Worm (Caenorhabditis elegans) whole organism, L4 larva: ENCODE results near the gene fbxa-153.
A peak's percentile ranks its signal among the peaks of the same experiment; 100 is the strongest.

Experiments
- F10B5.3 ChIP-seq: sonication (generic microtip); optimal IDR thresholded peaks from 2 replicates; lab custom pipeline; 2016; ENCODE audit warnings: mild to moderate bottlenecking, missing genetic modification characterization, missing compliant biosample characterization
- F37D6.2 ChIP-seq: sonication (generic microtip); optimal IDR thresholded peaks from 2 replicates; lab custom pipeline; 2016; ENCODE audit warnings: mild to moderate bottlenecking, missing genetic modification characterization, missing compliant biosample characterization
- F44E2.7 ChIP-seq: fragments of 200-800 bp; sonication (Bioruptor generic); IDR thresholded peaks from 2 replicates; pipeline ENCODE4 v2.1.2; 2022; ENCODE audit warnings: missing genetic modification characterization, missing compliant biosample characterization
- R02D3.7 ChIP-seq: fragments of 150-350 bp; sonication (generic microtip); optimal IDR thresholded peaks from 3 replicates; lab custom pipeline; 2014; ENCODE audit warnings: missing biosample characterization, missing genetic modification characterization
- T20F7.1 ChIP-seq: fragments of 200-800 bp; sonication (Bioruptor generic); optimal IDR thresholded peaks from 2 replicates; lab custom pipeline; 2018; ENCODE audit warnings: mild to moderate bottlenecking, missing genetic modification characterization, missing compliant biosample characterization
- Y48G9A.11 ChIP-seq: fragments of 200-800 bp; sonication (Bioruptor generic); IDR thresholded peaks from 2 replicates; pipeline ENCODE4 v1.3.6; 2022; ENCODE audit warnings: missing genetic modification reagents, missing genetic modification characterization, missing compliant biosample characterization
- Y75B8A.6 ChIP-seq: fragments of 200-800 bp; sonication (Bioruptor generic); IDR thresholded peaks from 2 replicates; pipeline ENCODE4 v1.3.6; 2022; ENCODE audit warnings: missing genetic modification reagents, missing genetic modification characterization, missing compliant biosample characterization
- ZK337.2 ChIP-seq: fragments of 200-800 bp; sonication (Bioruptor generic); IDR thresholded peaks from 2 replicates; pipeline ENCODE4 v1.3.6; 2022; ENCODE audit warnings: missing genetic modification reagents, missing genetic modification characterization, missing compliant biosample characterization
- arid-1 ChIP-seq: fragments of 200-800 bp; sonication (Bioruptor generic); conservative IDR thresholded peaks from 2 replicates; pipeline ENCODE4 v1.3.6; 2022; ENCODE audit warnings: missing genetic modification reagents, missing genetic modification characterization, missing compliant biosample characterization
- ceh-20 ChIP-seq: fragments of 200-800 bp; sonication (Bioruptor generic); IDR thresholded peaks from 2 replicates; pipeline ENCODE4 v1.3.6; 2022; ENCODE audit warnings: missing genetic modification reagents, missing genetic modification characterization, missing compliant biosample characterization
- ceh-44 ChIP-seq: fragments of 200-800 bp; sonication (Bioruptor generic); IDR thresholded peaks from 2 replicates; pipeline ENCODE4 v1.3.6; 2022; ENCODE audit warnings: missing genetic modification reagents, missing genetic modification characterization, missing compliant biosample characterization
- dmd-6 ChIP-seq: fragments of 200-800 bp; sonication (Bioruptor generic); IDR thresholded peaks from 2 replicates; pipeline ENCODE4 v1.3.6; 2022; ENCODE audit warnings: missing genetic modification reagents, missing genetic modification characterization, missing compliant biosample characterization
- dpl-1 ChIP-seq: fragments of 150-350 bp; optimal IDR thresholded peaks from 2 replicates; lab custom pipeline; 2014; ENCODE audit warnings: missing biosample characterization, missing genetic modification reagents, missing genetic modification characterization
- duxl-1 ChIP-seq: sonication (generic microtip); optimal IDR thresholded peaks from 2 replicates; lab custom pipeline; 2016; ENCODE audit warnings: mild to moderate bottlenecking, missing genetic modification characterization, moderate library complexity, missing compliant biosample characterization; ENCODE audit not compliant: poor library complexity
- fkh-10 ChIP-seq: fragments of 150-350 bp; optimal IDR thresholded peaks from 2 replicates; lab custom pipeline; 2014; ENCODE audit warnings: missing biosample characterization, missing genetic modification reagents, missing genetic modification characterization
- hlh-30 ChIP-seq: sonication (generic microtip); optimal IDR thresholded peaks from 2 replicates; lab custom pipeline; 2017; ENCODE audit warnings: antibody characterized with exemption, mild to moderate bottlenecking, missing genetic modification characterization, missing compliant biosample characterization; ENCODE audit not compliant: insufficient read depth
- hmg-1.1 ChIP-seq: fragments of 200-800 bp; sonication (Bioruptor generic); IDR thresholded peaks from 2 replicates; pipeline ENCODE4 v1.3.6; 2022; ENCODE audit warnings: missing genetic modification reagents, missing genetic modification characterization, missing compliant biosample characterization
- lin-13 ChIP-seq: fragments of 150-350 bp; optimal IDR thresholded peaks from 2 replicates; lab custom pipeline; 2014; ENCODE audit warnings: missing biosample characterization, missing genetic modification reagents, missing genetic modification characterization
- lin-38 ChIP-seq: fragments of 200-800 bp; sonication (Bioruptor generic); IDR thresholded peaks from 2 replicates; pipeline ENCODE4 v1.3.6; 2022; ENCODE audit warnings: missing genetic modification reagents, missing genetic modification characterization, missing compliant biosample characterization
- lsy-2 ChIP-seq, 2 experiments: fragments of 150-350 bp in 1 of 2; sonication (generic microtip) in 1 of 2; optimal IDR thresholded peaks; 2 replicates each; lab custom pipeline; 2014 to 2017; ENCODE audit warnings: missing biosample characterization in 2 of 2, missing genetic modification characterization in 2 of 2
- mdl-1 ChIP-seq, 2 experiments: fragments of 150-350 bp in 1 of 2; sonication (generic microtip) in 1 of 2; optimal IDR thresholded peaks; 2 replicates each; lab custom pipeline; 2014 to 2017; ENCODE audit warnings: missing biosample characterization in 2 of 2, missing genetic modification characterization in 2 of 2
- mes-2 ChIP-seq: sonication (generic microtip); optimal IDR thresholded peaks from 2 replicates; lab custom pipeline; 2016; ENCODE audit warnings: missing genotype, mild to moderate bottlenecking, missing genetic modification characterization, missing compliant biosample characterization; ENCODE audit not compliant: poor library complexity, severe bottlenecking
- mxl-3 ChIP-seq: fragments of 200-800 bp; sonication (Bioruptor generic); optimal IDR thresholded peaks from 2 replicates; lab custom pipeline; 2018; ENCODE audit warnings: mild to moderate bottlenecking, missing genetic modification characterization, missing compliant biosample characterization
- nhr-237 ChIP-seq: sonication (generic microtip); optimal IDR thresholded peaks from 2 replicates; lab custom pipeline; 2017; ENCODE audit warnings: missing biosample characterization, missing genetic modification characterization
- nhr-6 ChIP-seq: fragments of 150-350 bp; optimal IDR thresholded peaks from 2 replicates; lab custom pipeline; 2014; ENCODE audit warnings: missing biosample characterization, missing genetic modification characterization
- sdz-12 ChIP-seq: fragments of 200-800 bp; sonication (Bioruptor generic); optimal IDR thresholded peaks from 2 replicates; lab custom pipeline; 2018; ENCODE audit warnings: mild to moderate bottlenecking, missing genetic modification characterization, missing compliant biosample characterization
- snpc-1.2 ChIP-seq: fragments of 200-800 bp; sonication (Bioruptor generic); IDR thresholded peaks from 2 replicates; pipeline ENCODE4 v1.3.6; 2022; ENCODE audit warnings: missing genetic modification reagents, missing genetic modification characterization, missing compliant biosample characterization
- tra-1 ChIP-seq: fragments of 200-800 bp; sonication (Bioruptor generic); IDR thresholded peaks from 2 replicates; pipeline ENCODE4 v1.3.6; 2022; ENCODE audit warnings: missing genetic modification reagents, missing genetic modification characterization, missing compliant biosample characterization
- unc-39 ChIP-seq: sonication (generic microtip); optimal IDR thresholded peaks from 2 replicates; lab custom pipeline; 2017; ENCODE audit warnings: missing biosample characterization, missing genetic modification characterization
- unc-62 ChIP-seq, 3 experiments: fragments of 150-350 bp in 1 of 3; sonication (generic microtip); optimal IDR thresholded peaks in 2 of 3; peaks in 1 of 3; 1 replicate in 1 of 3; 2 replicates in 2 of 3; lab custom pipeline; 2014 to 2017; ENCODE audit warnings: missing biosample characterization in 3 of 3, missing genetic modification characterization in 3 of 3, missing genetic modification reagents in 3 of 3, missing genotype in 1 of 3
- vab-7 ChIP-seq: fragments of 200-800 bp; sonication (Bioruptor generic); IDR thresholded peaks from 2 replicates; pipeline ENCODE4 v1.3.6; 2022; ENCODE audit warnings: missing genetic modification reagents, missing genetic modification characterization, missing compliant biosample characterization
- ztf-7 ChIP-seq: fragments of 150-350 bp; optimal IDR thresholded peaks from 2 replicates; lab custom pipeline; 2014; ENCODE audit warnings: missing biosample characterization, missing genetic modification characterization

Gene fbxa-153

DNA sequence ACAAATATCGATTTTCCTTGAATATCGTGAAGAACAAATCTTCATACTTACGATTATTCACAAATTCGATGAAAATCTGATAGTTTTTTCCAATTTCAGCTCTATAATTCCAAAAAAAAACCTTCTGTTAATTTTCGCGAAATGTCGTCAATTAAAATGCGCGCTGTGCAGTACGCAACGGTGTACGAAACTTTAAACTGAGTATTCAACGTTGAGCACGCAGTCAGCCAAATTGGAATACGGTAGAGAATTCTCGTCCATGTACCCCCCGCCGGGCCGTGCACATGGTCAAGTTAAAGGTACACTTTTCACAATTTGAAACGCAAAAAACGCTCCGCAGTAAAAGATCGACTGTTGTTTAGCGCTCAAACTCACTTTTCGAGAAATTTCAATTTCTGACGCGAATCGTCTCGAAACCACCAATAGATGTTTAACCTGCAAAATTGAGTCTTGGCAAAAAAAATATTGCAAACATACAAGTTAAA is 20.0 kb downstream of the fbxa-153 start, which contains the start of gene F28F8.7 (continued):
- TF ChIP-seq tra-1 (GFP tag; lab: Robert Waterston, UW), result peak; percentile 50; the same call in 1 of the 2 replicates
- TF ChIP-seq dmd-6 (GFP tag; lab: Robert Waterston, UW), result peak; percentile 87
- peak; percentile 12 for TF ChIP-seq F10B5.3 (tag; lab: Kevin White, UChicago)
- 0 out of 2 replicates have a peak, but pooled peaks have one; percentile 44 for TF ChIP-seq vab-7
- TF ChIP-seq mxl-3 (GFP tag; lab: Kevin White, UChicago), result peak; percentile 69
- TF ChIP-seq ZK337.2, result 0 out of 2 replicates have a peak, but pooled peaks have one; percentile 28
- TF ChIP-seq ceh-44, result peak; percentile 61; the same call in 1 of the 2 replicates
- peak; percentile 96 for TF ChIP-seq F37D6.2 (tag; lab: Kevin White, UChicago)

DNA sequence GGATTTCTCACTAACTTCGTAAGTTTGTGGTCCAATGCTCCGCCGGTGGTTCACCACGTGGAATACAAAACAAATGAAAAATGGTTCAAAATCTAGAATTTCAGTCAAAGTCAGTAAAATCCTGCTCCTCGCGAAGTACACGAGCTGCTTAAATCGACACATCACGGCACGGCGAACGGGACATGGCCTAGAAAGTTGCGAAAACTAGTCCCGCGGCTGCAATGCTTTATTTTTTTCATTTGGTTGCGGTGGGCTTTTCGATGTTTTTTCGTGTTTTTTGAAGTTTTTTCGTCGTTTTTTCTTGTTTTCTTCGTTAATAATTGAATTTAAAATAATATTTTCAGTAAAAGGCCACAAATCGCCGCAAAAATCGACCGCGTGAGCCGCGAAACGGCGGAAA is 24.4 kb downstream of the fbxa-153 start:
- TF ChIP-seq mes-2 (tag; lab: Kevin White, UChicago), result peak; percentile 77

ce11 chrV:15578386-15578785 is 31.8 kb downstream of the fbxa-153 start, which contains the start of gene F28F8.9:
Gene F28F8.9 (minus strand): TSS chrV:15578673.
- no peak for TF ChIP-seq duxl-1 (tag; lab: Kevin White, UChicago)
- peak; percentile 30 for TF ChIP-seq hlh-30 (tag; lab: Kevin White, UChicago)
- no peak for TF ChIP-seq arid-1 (GFP tag; lab: Robert Waterston, UW)
- no peak for TF ChIP-seq sdz-12
- no peak for TF ChIP-seq Y48G9A.11 (GFP tag; lab: Robert Waterston, UW)
- TF ChIP-seq snpc-1.2, result no peak
- peak in 1 of 2 experiments; percentile 76 for TF ChIP-seq lsy-2 (tag; optimal IDR thresholded peaks at IDR 0.05; lab: Kevin White, UChicago)
- TF ChIP-seq hmg-1.1, result no peak
- peak; percentile 89 for TF ChIP-seq dpl-1 (GFP tag; lab: Kevin White, UChicago)
- peak in 1 of 2 experiments; percentile 77 for TF ChIP-seq unc-62 (GFP tag; optimal IDR thresholded peaks at IDR 0.05 in 1 of 2; lab: Kevin White, UChicago)
- no peak for TF ChIP-seq unc-62 (tag; optimal IDR thresholded peaks at IDR 0.05; lab: Kevin White, UChicago)
- TF ChIP-seq nhr-237 (tag; lab: Kevin White, UChicago), result no peak
- TF ChIP-seq ztf-7 (tag; lab: Kevin White, UChicago), result no peak
- TF ChIP-seq Y75B8A.6 (GFP tag; lab: Robert Waterston, UW), result no peak
- peak; percentile 11; the same call in 1 of the 2 replicates for TF ChIP-seq lin-38 (GFP tag; lab: Robert Waterston, UW)
- peak; percentile 95 for TF ChIP-seq T20F7.1 (GFP tag; lab: Kevin White, UChicago)
- TF ChIP-seq lin-13 (GFP tag; lab: Kevin White, UChicago), result no peak
- TF ChIP-seq F44E2.7 (GFP tag; lab: Robert Waterston, UW), result no peak
- peak; percentile 70 for TF ChIP-seq mes-2 (tag; lab: Kevin White, UChicago)
- TF ChIP-seq fkh-10 (GFP tag; lab: Kevin White, UChicago), result no peak
- no peak for TF ChIP-seq F37D6.2 (tag; lab: Kevin White, UChicago)
- no peak for TF ChIP-seq unc-39
- TF ChIP-seq R02D3.7 (tag; lab: Kevin White, UChicago), result peak; percentile 54
- TF ChIP-seq mdl-1 (tag; optimal IDR thresholded peaks at IDR 0.05; lab: Kevin White, UChicago), result no peak
- TF ChIP-seq nhr-6 (tag; lab: Kevin White, UChicago), result peak; percentile 21

DNA sequence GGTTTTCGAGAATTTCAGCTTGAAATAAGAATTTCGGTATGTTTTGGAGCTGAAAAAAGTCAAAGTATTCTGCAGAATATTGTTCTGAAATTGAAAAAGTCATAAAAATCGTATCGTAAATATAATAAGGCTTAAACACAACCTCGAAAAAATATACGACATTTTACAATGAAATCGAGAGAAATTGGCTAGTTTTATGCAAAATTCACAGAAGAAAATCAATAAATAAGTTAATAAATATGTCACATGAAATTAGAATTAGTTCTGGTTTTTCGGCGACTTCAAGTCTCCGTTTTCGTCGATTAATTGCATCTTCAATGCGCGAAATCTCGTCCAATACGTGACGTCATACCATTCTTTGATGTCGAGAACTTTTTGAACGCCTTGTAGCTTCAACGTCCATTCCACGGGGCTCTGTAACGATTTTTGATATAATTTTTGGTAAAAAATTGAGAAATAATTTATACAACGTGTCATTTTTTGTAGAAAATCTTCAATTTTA is 32.7 kb downstream of the fbxa-153 start, which contains the start of gene atx-3:
TSS of gene atx-3 (minus strand) at position 51 of the 502 bp plus-strand sequence.
- TF ChIP-seq hlh-30 (tag; lab: Kevin White, UChicago) (peak; percentile 4), ceh-20 (GFP tag; lab: Robert Waterston, UW) (no peak), Y48G9A.11 (GFP tag; lab: Robert Waterston, UW) (peak; percentile 37; the same call in 1 of the 2 replicates)
